Fruit fly (Drosophila melanogaster): Measurements from ENCODE around the gene Pten.

The Pten gene

dm6 chr2L:10263343-10263744 lies 2.5 kb upstream of the Pten start, which contains the start of gene Rsf1 (continued):
- TF ChIP-seq CG10979 (tag; optimal IDR thresholded peaks at IDR 0.05): no peak
- peak; percentile 98 for TF ChIP-seq CG30020 (tag; optimal IDR thresholded peaks at IDR 0.05)
- no peak for TF ChIP-seq Fer1 (GFP tag; optimal IDR thresholded peaks at IDR 0.05)
- TF ChIP-seq C15 (GFP tag; IDR thresholded peaks at IDR 0.05): no peak
- TF ChIP-seq rib (GFP tag; IDR thresholded peaks at IDR 0.05): no peak
- no peak for TF ChIP-seq CG14710 (tag; optimal IDR thresholded peaks at IDR 0.05)
- TF ChIP-seq CG34422 (GFP tag; IDR thresholded peaks at IDR 0.05): no peak
- no peak for TF ChIP-seq CHES-1-like (GFP tag; optimal IDR thresholded peaks at IDR 0.05)
- TF ChIP-seq tx (GFP tag; optimal IDR thresholded peaks at IDR 0.05): no peak
- TF ChIP-seq nmo (GFP tag; optimal IDR thresholded peaks at IDR 0.05): peak; percentile 21
- no peak for TF ChIP-seq Lpt (GFP tag; optimal IDR thresholded peaks at IDR 0.05)
- TF ChIP-seq Scr (GFP tag; IDR thresholded peaks at IDR 0.05; ENCODE audit: partially characterized antibody): no peak
- no peak for TF ChIP-seq hb (GFP tag; IDR thresholded peaks at IDR 0.05; ENCODE audit: partially characterized antibody)
- TF ChIP-seq CG4854 (GFP tag; optimal IDR thresholded peaks at IDR 0.05): no peak
- TF ChIP-seq exex (tag; optimal IDR thresholded peaks at IDR 0.05): no peak
- TF ChIP-seq prd (optimal IDR thresholded peaks at IDR 0.05): no peak
- 0 out of 3 replicates have a peak, but pooled peaks have one; percentile 7 for TF ChIP-seq prd (GFP tag; IDR thresholded peaks at IDR 0.05)
- TF ChIP-seq pros (GFP tag; optimal IDR thresholded peaks at IDR 0.05): no peak
- TF ChIP-seq E2f1 (GFP tag; IDR thresholded peaks at IDR 0.05): no peak
- TF ChIP-seq D19B (GFP tag; optimal IDR thresholded peaks at IDR 0.05): no peak
- TF ChIP-seq CG31365 (tag; optimal IDR thresholded peaks at IDR 0.05): no peak
- no peak for TF ChIP-seq crol (GFP tag; IDR thresholded peaks at IDR 0.05)
- TF ChIP-seq CG15011 (GFP tag; optimal IDR thresholded peaks at IDR 0.05): no peak
- no peak for TF ChIP-seq her (GFP tag; optimal IDR thresholded peaks at IDR 0.05)
- no peak for TF ChIP-seq CG16813 (GFP tag; IDR thresholded peaks at IDR 0.05; ENCODE audit: partially characterized antibody)
- TF ChIP-seq Dll (GFP tag; IDR thresholded peaks at IDR 0.05; ENCODE audit: partially characterized antibody): no peak
- no peak for TF ChIP-seq zf30C (GFP tag; optimal IDR thresholded peaks at IDR 0.05)
- no peak for TF ChIP-seq CG15269 (tag; optimal IDR thresholded peaks at IDR 0.05)
- TF ChIP-seq Hr78 (GFP tag; optimal IDR thresholded peaks at IDR 0.05): no peak
- no peak for TF ChIP-seq CG1647 (GFP tag; optimal IDR thresholded peaks at IDR 0.05)
- no peak for TF ChIP-seq CG11723 (GFP tag; optimal IDR thresholded peaks at IDR 0.05)
- no peak for TF ChIP-seq NK7.1 (GFP tag; optimal IDR thresholded peaks at IDR 0.05)
- no peak for TF ChIP-seq CG4820 (GFP tag; optimal IDR thresholded peaks at IDR 0.05)
- no peak for TF ChIP-seq tgo (GFP tag; IDR thresholded peaks at IDR 0.05)
- TF ChIP-seq lmd (GFP tag; IDR thresholded peaks at IDR 0.05): no peak
- TF ChIP-seq wek (GFP tag; optimal IDR thresholded peaks at IDR 0.05): peak; percentile 22
- no peak; the same call in 1 of the 2 replicates for TF ChIP-seq CG14667 (GFP tag; IDR thresholded peaks at IDR 0.05)
- TF ChIP-seq CG11695 (GFP tag; IDR thresholded peaks at IDR 0.05): no peak
- TF ChIP-seq bowl (GFP tag; IDR thresholded peaks at IDR 0.05): no peak
- TF ChIP-seq jing (GFP tag; optimal IDR thresholded peaks at IDR 0.05): no peak
- peak; percentile 100 for TF ChIP-seq CG1603 (tag; optimal IDR thresholded peaks at IDR 0.05)
- TF ChIP-seq CG10431 (GFP tag; optimal IDR thresholded peaks at IDR 0.05): no peak
- TF ChIP-seq ttk (GFP tag; IDR thresholded peaks at IDR 0.05): no peak
- no peak for TF ChIP-seq fd96Cb (tag; optimal IDR thresholded peaks at IDR 0.05)
- TF ChIP-seq vvl (GFP tag; IDR thresholded peaks at IDR 0.05): peak; percentile 56; the same call in 1 of the 2 replicates
- no peak for TF ChIP-seq CG13424 (tag; optimal IDR thresholded peaks at IDR 0.05)
- TF ChIP-seq sc (optimal IDR thresholded peaks at IDR 0.05): no peak
- TF ChIP-seq sc (GFP tag; optimal IDR thresholded peaks at IDR 0.05): no peak
- peak; percentile 62; the same call in 2 of the 3 replicates for TF ChIP-seq row (GFP tag; IDR thresholded peaks at IDR 0.05)
- no peak for TF ChIP-seq trh (GFP tag; optimal IDR thresholded peaks at IDR 0.05)
- no peak for TF ChIP-seq CG10543 (GFP tag; optimal IDR thresholded peaks at IDR 0.05)
- no peak for TF ChIP-seq dmrt11E (tag; optimal IDR thresholded peaks at IDR 0.05)
